Worm (Caenorhabditis elegans): Measurements from ENCODE around the gene F52H2.5.
A peak's percentile ranks its signal among the peaks of the same experiment; 100 is the strongest.

Gene F52H2.5

ce11 chrX:2536246-2536772 is 23.6 kb downstream of the F52H2.5 start (continued):
- peak; percentile 77 for TF ChIP-seq sptf-1 (tag; optimal IDR thresholded peaks at IDR 0.05)
- TF ChIP-seq nhr-12 (tag; optimal IDR thresholded peaks at IDR 0.05) = no peak
- TF ChIP-seq blmp-1 (tag; optimal IDR thresholded peaks at IDR 0.05) = peak; percentile 86
- no peak for TF ChIP-seq nhr-76 (tag; optimal IDR thresholded peaks at IDR 0.05)
- TF ChIP-seq hlh-1 (tag; optimal IDR thresholded peaks at IDR 0.05) = peak; percentile 68
- TF ChIP-seq ceh-43 (GFP tag; optimal IDR thresholded peaks at IDR 0.05) = no peak
- peak; percentile 67 for TF ChIP-seq mep-1 (tag; optimal IDR thresholded peaks at IDR 0.05)

ce11 chrX:2532357-2532756 is 27.5 kb downstream of the F52H2.5 start, which contains the start of gene tbc-12:
Gene tbc-12 (minus strand): TSS chrX:2532457.
- no peak for TF ChIP-seq lsy-2 (tag; optimal IDR thresholded peaks at IDR 0.05)
- TF ChIP-seq ceh-39 (tag; optimal IDR thresholded peaks at IDR 0.05) = no peak
- TF ChIP-seq sem-2 (GFP tag; optimal IDR thresholded peaks at IDR 0.05) = no peak
- TF ChIP-seq ces-1 (GFP tag; optimal IDR thresholded peaks at IDR 0.05) = peak; percentile 30
- TF ChIP-seq nhr-12 (tag; optimal IDR thresholded peaks at IDR 0.05) = no peak
- TF ChIP-seq elt-3 (tag; optimal IDR thresholded peaks at IDR 0.05) = no peak

- TF ChIP-seq flh-1 (GFP tag; optimal IDR thresholded peaks at IDR 0.05) = no peak
- TF ChIP-seq snpc-4 (tag; optimal IDR thresholded peaks at IDR 0.05) = no peak
- no peak for TF ChIP-seq mep-1 (tag; optimal IDR thresholded peaks at IDR 0.05)
- TF ChIP-seq sptf-1 (tag; optimal IDR thresholded peaks at IDR 0.05) = no peak
- TF ChIP-seq unc-120 (tag; optimal IDR thresholded peaks at IDR 0.05; ENCODE audit: poor library complexity, severe bottlenecking) = no peak
- TF ChIP-seq M03D4.4 (tag; optimal IDR thresholded peaks at IDR 0.05) = no peak
Measured at ce11 chrX:2531276-2531675, 28.6 kb downstream of the F52H2.5 start.

ce11 chrX:2527877-2528276 is 32.0 kb downstream of the F52H2.5 start:
- peak; percentile 37 for TF ChIP-seq unc-120 (tag; optimal IDR thresholded peaks at IDR 0.05; ENCODE audit: poor library complexity, severe bottlenecking)
- peak; percentile 45 for TF ChIP-seq sptf-1 (tag; optimal IDR thresholded peaks at IDR 0.05)
- TF ChIP-seq cnd-1 (tag; optimal IDR thresholded peaks at IDR 0.05) = peak; percentile 8
- no peak for TF ChIP-seq sem-2 (GFP tag; optimal IDR thresholded peaks at IDR 0.05)

ce11 chrX:2527194-2527593 is 32.7 kb downstream of the F52H2.5 start:
- TF ChIP-seq sem-2 (GFP tag; optimal IDR thresholded peaks at IDR 0.05) = no peak
- no peak for TF ChIP-seq snpc-4 (tag; optimal IDR thresholded peaks at IDR 0.05)
- TF ChIP-seq sptf-1 (tag; optimal IDR thresholded peaks at IDR 0.05) = no peak
- TF ChIP-seq unc-120 (tag; optimal IDR thresholded peaks at IDR 0.05; ENCODE audit: poor library complexity, severe bottlenecking) = no peak
- TF ChIP-seq ceh-43 (GFP tag; optimal IDR thresholded peaks at IDR 0.05) = no peak
- no peak for TF ChIP-seq mep-1 (tag; optimal IDR thresholded peaks at IDR 0.05)
- no peak for TF ChIP-seq cnd-1 (tag; optimal IDR thresholded peaks at IDR 0.05)
- TF ChIP-seq tbx-8 (GFP tag; optimal IDR thresholded peaks at IDR 0.05) = no peak
- TF ChIP-seq hlh-1 (tag; optimal IDR thresholded peaks at IDR 0.05) = no peak

ce11 chrX:2526078-2526477 is 33.8 kb downstream of the F52H2.5 start:
- TF ChIP-seq blmp-1 (tag; optimal IDR thresholded peaks at IDR 0.05) = no peak
- no peak for TF ChIP-seq mab-5 (tag; optimal IDR thresholded peaks at IDR 0.05)
- TF ChIP-seq snpc-4 (tag; optimal IDR thresholded peaks at IDR 0.05) = no peak
- TF ChIP-seq nhr-2 (tag; optimal IDR thresholded peaks at IDR 0.05) = no peak
- no peak for TF ChIP-seq hlh-1 (tag; optimal IDR thresholded peaks at IDR 0.05)
- no peak for TF ChIP-seq M03D4.4 (tag; optimal IDR thresholded peaks at IDR 0.05)
- TF ChIP-seq ztf-11 (tag; optimal IDR thresholded peaks at IDR 0.05) = no peak
- no peak for TF ChIP-seq nhr-237 (tag; optimal IDR thresholded peaks at IDR 0.05)

ce11 chrX:2522658-2523057 is 37.2 kb downstream of the F52H2.5 start:
- TF ChIP-seq elt-3 (tag; optimal IDR thresholded peaks at IDR 0.05) = no peak
- TF ChIP-seq ces-1 (GFP tag; optimal IDR thresholded peaks at IDR 0.05) = peak; percentile 51

- peak; percentile 40 for TF ChIP-seq unc-120 (tag; optimal IDR thresholded peaks at IDR 0.05; ENCODE audit: poor library complexity, severe bottlenecking)
- peak; percentile 97 for TF ChIP-seq hlh-1 (tag; optimal IDR thresholded peaks at IDR 0.05)
- no peak for TF ChIP-seq ceh-39 (tag; optimal IDR thresholded peaks at IDR 0.05)
- peak; percentile 32 for TF ChIP-seq unc-62 (GFP tag; optimal IDR thresholded peaks at IDR 0.05)
Measured at ce11 chrX:2520461-2520860, 39.4 kb downstream of the F52H2.5 start.
